Worm (Caenorhabditis elegans) whole organism, L4 larva: Measurements from ENCODE around the gene F21A3.3.
A peak's percentile ranks its signal among the peaks of the same experiment; 100 is the strongest.

Experiments used
- D1046.2 ChIP-seq: fragments of 200-800 bp; sonication (Bioruptor generic); IDR thresholded peaks from 2 replicates; pipeline ENCODE4 v1.3.6; 2022; ENCODE audit warnings: missing genetic modification characterization, missing compliant biosample characterization
- F26F4.8 ChIP-seq: fragments of 200-800 bp; sonication (Bioruptor generic); conservative IDR thresholded peaks from 2 replicates; pipeline ENCODE4 v1.3.6; 2022; ENCODE audit warnings: missing genetic modification characterization, missing compliant biosample characterization
- F44E2.7 ChIP-seq: fragments of 200-800 bp; sonication (Bioruptor generic); IDR thresholded peaks from 2 replicates; pipeline ENCODE4 v2.1.2; 2022; ENCODE audit warnings: missing genetic modification characterization, missing compliant biosample characterization
- T20F7.1 ChIP-seq: fragments of 200-800 bp; sonication (Bioruptor generic); optimal IDR thresholded peaks from 2 replicates; lab custom pipeline; 2018; ENCODE audit warnings: mild to moderate bottlenecking, missing genetic modification characterization, missing compliant biosample characterization
- T26A8.4 ChIP-seq: fragments of 200-800 bp; sonication (Bioruptor generic); IDR thresholded peaks from 2 replicates; pipeline ENCODE4 v1.3.6; 2022; ENCODE audit warnings: missing genetic modification characterization, missing compliant biosample characterization
- Y5F2A.4 ChIP-seq: fragments of 200-800 bp; sonication (Bioruptor generic); optimal IDR thresholded peaks from 2 replicates; lab custom pipeline; 2018; ENCODE audit warnings: mild to moderate bottlenecking, missing genetic modification characterization, missing compliant biosample characterization
- Y75B8A.6 ChIP-seq: fragments of 200-800 bp; sonication (Bioruptor generic); IDR thresholded peaks from 2 replicates; pipeline ENCODE4 v1.3.6; 2022; ENCODE audit warnings: missing genetic modification reagents, missing genetic modification characterization, missing compliant biosample characterization
- ZK337.2 ChIP-seq: fragments of 200-800 bp; sonication (Bioruptor generic); IDR thresholded peaks from 2 replicates; pipeline ENCODE4 v1.3.6; 2022; ENCODE audit warnings: missing genetic modification reagents, missing genetic modification characterization, missing compliant biosample characterization
- aly-2 ChIP-seq: sonication (generic microtip); optimal IDR thresholded peaks from 2 replicates; lab custom pipeline; 2018; ENCODE audit warnings: missing biosample characterization, missing genetic modification characterization
- arid-1 ChIP-seq: fragments of 200-800 bp; sonication (Bioruptor generic); conservative IDR thresholded peaks from 2 replicates; pipeline ENCODE4 v1.3.6; 2022; ENCODE audit warnings: missing genetic modification reagents, missing genetic modification characterization, missing compliant biosample characterization
- attf-4 ChIP-seq: sonication (generic microtip); optimal IDR thresholded peaks from 3 replicates; lab custom pipeline; 2017; ENCODE audit warnings: missing biosample characterization, missing genetic modification characterization
- ceh-20 ChIP-seq: fragments of 200-800 bp; sonication (Bioruptor generic); IDR thresholded peaks from 2 replicates; pipeline ENCODE4 v1.3.6; 2022; ENCODE audit warnings: missing genetic modification reagents, missing genetic modification characterization, missing compliant biosample characterization
- ceh-44 ChIP-seq: fragments of 200-800 bp; sonication (Bioruptor generic); IDR thresholded peaks from 2 replicates; pipeline ENCODE4 v1.3.6; 2022; ENCODE audit warnings: missing genetic modification reagents, missing genetic modification characterization, missing compliant biosample characterization
- ces-1 ChIP-seq: fragments of 150-350 bp; sonication (generic microtip); optimal IDR thresholded peaks from 4 replicates; lab custom pipeline; 2014; ENCODE audit warnings: missing biosample characterization, missing genetic modification reagents, missing genetic modification characterization
- dmd-6 ChIP-seq: fragments of 200-800 bp; sonication (Bioruptor generic); IDR thresholded peaks from 2 replicates; pipeline ENCODE4 v1.3.6; 2022; ENCODE audit warnings: missing genetic modification reagents, missing genetic modification characterization, missing compliant biosample characterization
- dmd-8 ChIP-seq: fragments of 200-800 bp; sonication (Bioruptor generic); IDR thresholded peaks from 2 replicates; pipeline ENCODE4 v1.3.6; 2022; ENCODE audit warnings: missing genetic modification characterization, missing compliant biosample characterization
- dpl-1 ChIP-seq: fragments of 150-350 bp; optimal IDR thresholded peaks from 2 replicates; lab custom pipeline; 2014; ENCODE audit warnings: missing biosample characterization, missing genetic modification reagents, missing genetic modification characterization
- duxl-1 ChIP-seq: sonication (generic microtip); optimal IDR thresholded peaks from 2 replicates; lab custom pipeline; 2016; ENCODE audit warnings: mild to moderate bottlenecking, missing genetic modification characterization, moderate library complexity, missing compliant biosample characterization; ENCODE audit not compliant: poor library complexity
- egl-27 ChIP-seq: sonication (generic microtip); optimal IDR thresholded peaks from 3 replicates; lab custom pipeline; 2017; ENCODE audit warnings: missing biosample characterization, missing genetic modification reagents, missing genetic modification characterization
- egl-43 ChIP-seq: fragments of 200-800 bp; sonication (Bioruptor generic); IDR thresholded peaks from 2 replicates; pipeline ENCODE4 v1.3.6; 2022; ENCODE audit warnings: missing genetic modification reagents, missing genetic modification characterization, missing compliant biosample characterization
- hif-1 ChIP-seq, 2 experiments: sonication (generic microtip); optimal IDR thresholded peaks; 2 replicates each; lab custom pipeline; 2016 to 2017; ENCODE audit warnings: missing compliant biosample characterization in 2 of 2, missing genetic modification characterization in 2 of 2, missing genetic modification reagents in 2 of 2, missing genotype in 2 of 2, mild to moderate bottlenecking in 1 of 2
- hlh-11 ChIP-seq: fragments of 200-800 bp; sonication (Bioruptor generic); optimal IDR thresholded peaks from 2 replicates; lab custom pipeline; 2018; ENCODE audit warnings: mild to moderate bottlenecking, missing genetic modification characterization, missing compliant biosample characterization
- hmg-1.1 ChIP-seq: fragments of 200-800 bp; sonication (Bioruptor generic); IDR thresholded peaks from 2 replicates; pipeline ENCODE4 v1.3.6; 2022; ENCODE audit warnings: missing genetic modification reagents, missing genetic modification characterization, missing compliant biosample characterization
- mdl-1 ChIP-seq, 2 experiments: fragments of 150-350 bp in 1 of 2; sonication (generic microtip) in 1 of 2; optimal IDR thresholded peaks; 2 replicates each; lab custom pipeline; 2014 to 2017; ENCODE audit warnings: missing biosample characterization in 2 of 2, missing genetic modification characterization in 2 of 2
- mes-2 ChIP-seq: sonication (generic microtip); optimal IDR thresholded peaks from 2 replicates; lab custom pipeline; 2016; ENCODE audit warnings: missing genotype, mild to moderate bottlenecking, missing genetic modification characterization, missing compliant biosample characterization; ENCODE audit not compliant: poor library complexity, severe bottlenecking
- mxl-2 ChIP-seq: fragments of 200-800 bp; sonication (Bioruptor generic); conservative IDR thresholded peaks from 2 replicates; pipeline ENCODE4 v1.3.6; 2022; ENCODE audit warnings: missing genetic modification reagents, missing genetic modification characterization, missing compliant biosample characterization
- mxl-3 ChIP-seq: fragments of 200-800 bp; sonication (Bioruptor generic); optimal IDR thresholded peaks from 2 replicates; lab custom pipeline; 2018; ENCODE audit warnings: mild to moderate bottlenecking, missing genetic modification characterization, missing compliant biosample characterization
- nhr-10 ChIP-seq: fragments of 150-350 bp; optimal IDR thresholded peaks from 2 replicates; lab custom pipeline; 2014; ENCODE audit warnings: missing biosample characterization, missing genetic modification characterization
- nhr-102 ChIP-seq: sonication (generic microtip); optimal IDR thresholded peaks from 2 replicates; lab custom pipeline; 2016; ENCODE audit warnings: mild to moderate bottlenecking, missing genetic modification characterization, moderate library complexity, missing compliant biosample characterization
- nhr-11 ChIP-seq: fragments of 150-350 bp; optimal IDR thresholded peaks from 2 replicates; lab custom pipeline; 2014; ENCODE audit warnings: missing biosample characterization, missing genetic modification characterization
- nhr-28 ChIP-seq: fragments of 150-350 bp; optimal IDR thresholded peaks from 2 replicates; lab custom pipeline; 2014; ENCODE audit warnings: missing biosample characterization, missing genetic modification characterization
- nhr-42 ChIP-seq: fragments of 200-800 bp; sonication (Bioruptor generic); IDR thresholded peaks from 2 replicates; pipeline ENCODE4 v1.3.6; 2022; ENCODE audit warnings: missing genetic modification characterization, missing compliant biosample characterization
- nhr-48 ChIP-seq: sonication (generic microtip); optimal IDR thresholded peaks from 2 replicates; lab custom pipeline; 2016; ENCODE audit warnings: mild to moderate bottlenecking, missing genetic modification characterization, missing compliant biosample characterization
- nhr-6 ChIP-seq: fragments of 150-350 bp; optimal IDR thresholded peaks from 2 replicates; lab custom pipeline; 2014; ENCODE audit warnings: missing biosample characterization, missing genetic modification characterization
- php-3 ChIP-seq: fragments of 200-800 bp; sonication (Bioruptor generic); IDR thresholded peaks from 2 replicates; pipeline ENCODE4 v1.3.6; 2022; ENCODE audit warnings: missing genetic modification reagents, missing genetic modification characterization, missing compliant biosample characterization
- pqm-1 ChIP-seq: sonication (generic microtip); optimal IDR thresholded peaks from 2 replicates; lab custom pipeline; 2017; ENCODE audit warnings: missing biosample characterization, missing genetic modification characterization
- rbr-2 ChIP-seq: sonication (generic microtip); optimal IDR thresholded peaks from 2 replicates; lab custom pipeline; 2016; ENCODE audit warnings: missing genotype, missing genetic modification characterization, missing compliant biosample characterization
- spr-1 ChIP-seq: sonication (generic microtip); optimal IDR thresholded peaks from 2 replicates; lab custom pipeline; 2016; ENCODE audit warnings: mild to moderate bottlenecking, missing genetic modification characterization, missing compliant biosample characterization
- tra-1 ChIP-seq: fragments of 200-800 bp; sonication (Bioruptor generic); IDR thresholded peaks from 2 replicates; pipeline ENCODE4 v1.3.6; 2022; ENCODE audit warnings: missing genetic modification reagents, missing genetic modification characterization, missing compliant biosample characterization
- unc-130 ChIP-seq: sonication (generic microtip); optimal IDR thresholded peaks from 2 replicates; lab custom pipeline; 2016; ENCODE audit warnings: missing genetic modification reagents, missing genetic modification characterization, missing compliant biosample characterization
- unc-62 ChIP-seq, 3 experiments: fragments of 150-350 bp in 1 of 3; sonication (generic microtip); optimal IDR thresholded peaks in 2 of 3; peaks in 1 of 3; 1 replicate in 1 of 3; 2 replicates in 2 of 3; lab custom pipeline; 2014 to 2017; ENCODE audit warnings: missing biosample characterization in 3 of 3, missing genetic modification characterization in 3 of 3, missing genetic modification reagents in 3 of 3, missing genotype in 1 of 3
- vab-7 ChIP-seq: fragments of 200-800 bp; sonication (Bioruptor generic); IDR thresholded peaks from 2 replicates; pipeline ENCODE4 v1.3.6; 2022; ENCODE audit warnings: missing genetic modification reagents, missing genetic modification characterization, missing compliant biosample characterization
- zag-1 ChIP-seq: fragments of 150-350 bp; optimal IDR thresholded peaks from 2 replicates; lab custom pipeline; 2014; ENCODE audit warnings: missing biosample characterization, missing genetic modification characterization
- zfp-3 ChIP-seq: fragments of 200-800 bp; sonication (Bioruptor generic); conservative IDR thresholded peaks from 2 replicates; pipeline ENCODE4 v1.3.6; 2022; ENCODE audit warnings: missing genetic modification reagents, missing genetic modification characterization, missing compliant biosample characterization
- zip-2 ChIP-seq: fragments of 150-350 bp; optimal IDR thresholded peaks from 2 replicates; lab custom pipeline; 2014; ENCODE audit warnings: missing biosample characterization, missing genetic modification characterization

The F21A3.3 gene

DNA sequence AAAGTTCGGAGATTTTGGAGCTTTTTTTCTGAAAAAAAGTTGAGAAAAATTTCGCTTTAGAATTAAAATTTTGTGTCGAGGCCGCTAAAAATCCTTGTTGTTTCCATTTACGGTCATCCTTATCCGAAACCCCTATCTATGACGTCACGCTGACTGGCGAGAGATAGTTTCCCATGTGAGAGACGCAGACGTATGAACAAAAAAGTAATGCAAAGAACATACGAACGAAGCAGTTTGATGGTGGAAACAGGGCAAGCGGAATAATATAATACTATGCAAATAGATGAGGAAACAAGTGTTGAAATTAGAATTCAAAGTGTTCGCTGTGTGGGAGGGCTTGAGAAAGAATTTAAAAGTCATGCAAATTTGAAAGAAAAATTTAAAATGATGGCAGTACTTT, 18.4 kb upstream of the F21A3.3 start (continued):
- TF ChIP-seq duxl-1 (tag; lab: Kevin White, UChicago): no peak
- TF ChIP-seq dmd-6: no peak
- TF ChIP-seq hlh-11 (tag; lab: Kevin White, UChicago): peak; percentile 24
- no peak for TF ChIP-seq nhr-48 (tag; lab: Kevin White, UChicago)

DNA sequence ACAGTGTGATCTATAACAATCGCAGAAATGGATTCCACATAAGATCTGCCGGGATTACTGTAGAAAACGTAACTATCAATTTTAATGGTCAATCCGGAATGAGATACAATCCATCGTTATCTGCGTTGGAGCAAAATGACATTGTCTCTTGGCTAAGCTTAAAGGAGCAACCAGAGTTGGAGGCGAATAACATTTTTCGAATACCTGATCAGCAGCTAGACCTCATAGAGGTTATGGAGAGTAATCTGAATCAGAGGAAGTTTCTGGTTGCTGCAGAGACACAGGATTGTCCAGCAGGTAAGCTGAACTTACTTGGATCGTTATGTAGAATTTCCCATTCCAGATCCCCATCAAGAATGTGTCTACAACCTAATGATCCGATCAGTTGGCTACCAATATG, 13.9 kb upstream of the F21A3.3 start:
- TF ChIP-seq unc-62 (GFP tag; optimal IDR thresholded peaks at IDR 0.05 in 1 of 2; lab: Kevin White, UChicago) (peak in 1 of 2 experiments; percentile 76), unc-62 (tag; optimal IDR thresholded peaks at IDR 0.05; lab: Kevin White, UChicago) (no peak), nhr-10 (tag; lab: Kevin White, UChicago) (no peak), Y75B8A.6 (GFP tag; lab: Robert Waterston, UW) (no peak)

DNA sequence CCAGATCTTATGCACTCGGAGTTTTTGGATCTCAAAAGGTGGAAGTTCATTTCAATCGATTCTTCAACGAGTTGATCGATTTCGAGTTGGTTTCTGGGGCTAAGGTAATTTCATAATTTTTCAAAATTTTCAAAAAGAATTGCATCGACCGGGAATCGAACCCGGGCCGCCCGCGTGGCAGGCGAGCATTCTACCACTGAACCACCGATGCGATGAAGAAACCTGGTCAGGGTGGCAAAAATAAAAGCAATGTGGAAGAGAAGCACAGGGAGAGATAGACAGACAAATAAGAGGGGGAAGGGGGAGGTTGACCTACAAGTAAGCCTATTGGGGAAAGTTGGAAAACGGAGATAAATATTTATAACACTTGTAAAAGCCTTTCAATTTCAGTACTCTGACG, 12.4 kb upstream of the F21A3.3 start:
- TF ChIP-seq nhr-10 (tag; lab: Kevin White, UChicago): no peak
- no peak for TF ChIP-seq pqm-1 (tag; lab: Kevin White, UChicago)
- no peak for TF ChIP-seq egl-27 (tag; lab: Kevin White, UChicago)
- peak; percentile 48; the same call in 1 of the 2 replicates for TF ChIP-seq hmg-1.1 (GFP tag; lab: Robert Waterston, UW)
- peak; percentile 60 for TF ChIP-seq Y5F2A.4 (GFP tag; lab: Kevin White, UChicago)
- TF ChIP-seq php-3 (GFP tag; lab: Robert Waterston, UW): 0 out of 2 replicates have a peak, but pooled peaks have one; percentile 39
- TF ChIP-seq ceh-20 (GFP tag; lab: Robert Waterston, UW): peak; percentile 68
- no peak for TF ChIP-seq ces-1 (GFP tag; lab: Kevin White, UChicago)
- peak; percentile 28 for TF ChIP-seq spr-1 (tag; lab: Kevin White, UChicago)
- TF ChIP-seq mdl-1 (tag; optimal IDR thresholded peaks at IDR 0.05; lab: Kevin White, UChicago): peak in 1 of 2 experiments; percentile 29
- 0 out of 2 replicates have a peak, but pooled peaks have one; percentile 6 for TF ChIP-seq F44E2.7 (GFP tag; lab: Robert Waterston, UW)
- peak; percentile 58; the same call in 1 of the 2 replicates for TF ChIP-seq ZK337.2 (GFP tag; lab: Robert Waterston, UW)
- peak; percentile 54; the same call in 1 of the 2 replicates for TF ChIP-seq tra-1 (GFP tag; lab: Robert Waterston, UW)
- 0 out of 2 replicates have a peak, but pooled peaks have one; percentile 44 for TF ChIP-seq nhr-42 (GFP tag; lab: Robert Waterston, UW)
- no peak for TF ChIP-seq attf-4 (tag; lab: Kevin White, UChicago)
- TF ChIP-seq F26F4.8 (GFP tag; lab: Robert Waterston, UW): 0 out of 2 replicates have a peak, but pooled peaks have one; percentile 49
- TF ChIP-seq aly-2 (tag; lab: Kevin White, UChicago): no peak
- no peak for TF ChIP-seq T20F7.1
- peak; percentile 72 for TF ChIP-seq dmd-8 (GFP tag; lab: Robert Waterston, UW)
- TF ChIP-seq arid-1 (GFP tag; lab: Robert Waterston, UW): peak; percentile 81
- no peak for TF ChIP-seq mxl-2 (GFP tag; lab: Robert Waterston, UW)
- TF ChIP-seq zag-1 (tag; lab: Kevin White, UChicago): no peak
- TF ChIP-seq nhr-28: peak; percentile 16
- TF ChIP-seq nhr-11 (tag; lab: Kevin White, UChicago): no peak
- no peak for TF ChIP-seq hif-1 (tag; optimal IDR thresholded peaks at IDR 0.05; lab: Kevin White, UChicago)
- TF ChIP-seq unc-130 (GFP tag; lab: Kevin White, UChicago): peak; percentile 28
- peak; percentile 26 for TF ChIP-seq nhr-102 (tag; lab: Kevin White, UChicago)
- peak; percentile 67 for TF ChIP-seq dmd-6
- peak; percentile 62; the same call in 1 of the 2 replicates for TF ChIP-seq ceh-44 (GFP tag; lab: Robert Waterston, UW)
- peak; percentile 81 for TF ChIP-seq egl-43 (GFP tag; lab: Robert Waterston, UW)
- peak; percentile 83 for TF ChIP-seq mes-2 (tag; lab: Kevin White, UChicago)
- no peak for TF ChIP-seq mxl-3
- TF ChIP-seq rbr-2 (tag; lab: Kevin White, UChicago): peak; percentile 55
- no peak for TF ChIP-seq zip-2 (tag; lab: Kevin White, UChicago)
- peak; percentile 76 for TF ChIP-seq vab-7 (GFP tag; lab: Robert Waterston, UW)
- TF ChIP-seq dpl-1 (GFP tag; lab: Kevin White, UChicago): peak; percentile 16
- TF ChIP-seq nhr-6 (tag; lab: Kevin White, UChicago): no peak
- peak; percentile 85; the same call in 1 of the 2 replicates for TF ChIP-seq D1046.2 (GFP tag; lab: Robert Waterston, UW)
- TF ChIP-seq T26A8.4 (GFP tag; lab: Robert Waterston, UW): peak; percentile 75
- no peak for TF ChIP-seq zfp-3
